Worm (Caenorhabditis elegans): ENCODE data around the gene W02C12.2.

DNA sequence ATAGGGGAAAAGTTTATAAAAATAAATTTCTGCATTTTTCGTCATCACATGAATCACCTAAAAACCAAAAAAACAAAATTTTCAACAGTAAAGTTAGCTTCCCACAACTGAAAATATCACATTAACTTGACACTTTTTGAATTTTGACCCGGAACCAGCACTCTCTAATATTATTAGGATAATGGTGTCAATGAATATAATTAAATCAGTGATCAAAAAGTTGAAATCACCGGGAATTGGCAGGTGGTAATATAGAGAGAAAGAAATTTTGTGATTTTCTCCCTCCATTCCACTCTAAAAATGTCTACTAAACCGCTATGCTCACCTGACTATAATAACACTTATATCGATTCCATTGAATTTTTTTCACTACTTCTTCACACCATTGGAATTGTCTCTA, 28.2 kb downstream of the W02C12.2 start, which contains the start of gene srh-222:
- TF ChIP-seq ama-1 (optimal IDR thresholded peaks at IDR 0.05) (no peak), F13C5.2 (tag; optimal IDR thresholded peaks at IDR 0.05) (no peak), ets-7 (tag; optimal IDR thresholded peaks at IDR 0.05) (no peak), ceh-13 (GFP tag; optimal IDR thresholded peaks at IDR 0.05) (no peak), hnd-1 (tag; optimal IDR thresholded peaks at IDR 0.05) (no peak), tbx-11 (GFP tag; IDR thresholded peaks at IDR 0.05) (no peak), flt-1 (GFP tag; IDR thresholded peaks at IDR 0.05) (no peak), aly-1 (tag; optimal IDR thresholded peaks at IDR 0.05) (no peak), hmg-4 (GFP tag; optimal IDR thresholded peaks at IDR 0.05) (no peak), tbx-37 (GFP tag; conservative IDR thresholded peaks at IDR 0.05) (no peak), B0310.2 (tag; optimal IDR thresholded peaks at IDR 0.05) (no peak), ceh-36 (tag; optimal IDR thresholded peaks at IDR 0.05) (no peak), hmbx-1 (tag; optimal IDR thresholded peaks at IDR 0.05) (no peak)

Data from whole organism, early embryonic.